Fruit fly (Drosophila melanogaster) whole organism, pupa: ENCODE results near the gene CG16713.

Source experiments
- CG10348 ChIP-seq: fragments of 200-800 bp; sonication (Bioruptor generic); IDR thresholded peaks from 2 replicates; pipeline ENCODE4 v1.3.6; 2022; ENCODE audit warnings: missing biosample characterization, missing genetic modification characterization
- CG12605 ChIP-seq: fragments of 200-800 bp; sonication (Bioruptor generic); IDR thresholded peaks from 2 replicates; pipeline ENCODE4 v1.3.6; 2022; ENCODE audit warnings: missing biosample characterization, missing genetic modification characterization
- CG13204 ChIP-seq: fragments of 200-800 bp; sonication (Bioruptor generic); optimal IDR thresholded peaks from 2 replicates; lab custom pipeline; 2018; ENCODE audit warnings: missing biosample characterization, mild to moderate bottlenecking, missing genetic modification characterization, moderate library complexity
- CG17806 ChIP-seq: fragments of 200-800 bp; sonication (Bioruptor generic); optimal IDR thresholded peaks from 2 replicates; lab custom pipeline; 2018; ENCODE audit warnings: missing biosample characterization, mild to moderate bottlenecking, missing genetic modification characterization, moderate library complexity
- CG8159 ChIP-seq: fragments of 200-800 bp; sonication (Bioruptor generic); optimal IDR thresholded peaks from 3 replicates; lab custom pipeline; 2018; ENCODE audit warnings: missing biosample characterization, mild to moderate bottlenecking, missing genetic modification characterization, moderate library complexity
- EcR ChIP-seq: fragments of 200-800 bp; sonication (Bioruptor generic); optimal IDR thresholded peaks from 3 replicates; lab custom pipeline; 2019; ENCODE audit warnings: missing biosample characterization, missing genetic modification characterization, mild to moderate bottlenecking, moderate library complexity, missing genetic modification reagents
- Ets98B ChIP-seq: fragments of 200-800 bp; sonication (Bioruptor generic); IDR thresholded peaks from 2 replicates; pipeline ENCODE4 v1.3.6; 2022; ENCODE audit warnings: missing biosample characterization, missing genetic modification characterization
- Pif1A ChIP-seq: fragments of 200-800 bp; sonication (Bioruptor generic); optimal IDR thresholded peaks from 3 replicates; lab custom pipeline; 2016; ENCODE audit warnings: missing biosample characterization, missing genetic modification characterization
- Pif1B ChIP-seq: fragments of 200-800 bp; sonication (Bioruptor generic); optimal IDR thresholded peaks from 3 replicates; lab custom pipeline; 2016; ENCODE audit warnings: missing biosample characterization, missing genetic modification characterization
- gl ChIP-seq: fragments of 200-800 bp; sonication (Bioruptor generic); optimal IDR thresholded peaks from 2 replicates; lab custom pipeline; 2018; ENCODE audit warnings: missing biosample characterization, mild to moderate bottlenecking, missing genetic modification characterization
- rn ChIP-seq: fragments of 200-800 bp; sonication (Bioruptor generic); IDR thresholded peaks from 2 replicates; pipeline ENCODE4 v1.3.6; 2022; ENCODE audit warnings: missing biosample characterization, missing genetic modification characterization

- TF ChIP-seq Ets98B: no peak; the same call in 1 of the 2 replicates
- no peak for TF ChIP-seq CG17806 (tag; lab: Kevin White, UChicago)
- no peak for TF ChIP-seq EcR (GFP tag; lab: Kevin White, UChicago)
- no peak for TF ChIP-seq rn (GFP tag; lab: Robert Waterston, UW)
- TF ChIP-seq Pif1B (GFP tag; lab: Kevin White, UChicago): no peak
- no peak for TF ChIP-seq CG8159 (tag; lab: Kevin White, UChicago)
- no peak for TF ChIP-seq Pif1A (GFP tag; lab: Kevin White, UChicago)
- no peak for TF ChIP-seq gl
- no peak for TF ChIP-seq CG12605
- no peak for TF ChIP-seq CG10348 (GFP tag; lab: Robert Waterston, UW)
- TF ChIP-seq CG13204 (GFP tag; lab: Kevin White, UChicago): no peak
Observed at dm6 chr2L:3713545-3714156, 18.4 kb upstream of the CG16713 start.
